Worm (Caenorhabditis elegans): ENCODE measurements around the gene B0285.3.

B0285.3 gene

ce11 chrIII:4300989-4301498, 42.1 kb downstream of the B0285.3 start, which contains the start of gene R10E4.11:
Gene R10E4.11 (minus strand): TSS chrIII:4301039.
- TF ChIP-seq cog-1 (tag; optimal IDR thresholded peaks at IDR 0.05) (no peak), tab-1 (GFP tag; IDR thresholded peaks at IDR 0.05) (no peak), klf-2 (GFP tag; conservative IDR thresholded peaks at IDR 0.05) (no peak), flt-1 (GFP tag; IDR thresholded peaks at IDR 0.05) (no peak), ztf-23 (GFP tag; IDR thresholded peaks at IDR 0.05) (no peak), T22C8.4 (GFP tag; IDR thresholded peaks at IDR 0.05) (no peak), med-1 (GFP tag; optimal IDR thresholded peaks at IDR 0.05; ENCODE audit: insufficient read depth) (no peak), ref-1 (GFP tag; conservative IDR thresholded peaks at IDR 0.05) (no peak), ztf-29 (GFP tag; IDR thresholded peaks at IDR 0.05) (no peak)

ce11 chrIII:4294153-4294862, 48.8 kb downstream of the B0285.3 start, which contains the start of the genes nth-1 and R10E4.7:
Gene nth-1 (minus strand): TSS chrIII:4294253.
Gene R10E4.7 (plus strand): TSS chrIII:4294812.
- no peak for TF ChIP-seq cog-1 (tag; optimal IDR thresholded peaks at IDR 0.05)

ce11 chrIII:4293108-4293507, 50.0 kb downstream of the B0285.3 start, which contains the start of gene R10E4.6:
Gene R10E4.6 (plus strand): TSS chrIII:4293408.
- TF ChIP-seq flt-1 (GFP tag; IDR thresholded peaks at IDR 0.05) (no peak), T22C8.4 (GFP tag; IDR thresholded peaks at IDR 0.05) (no peak), ref-1 (GFP tag; conservative IDR thresholded peaks at IDR 0.05) (no peak), cog-1 (tag; optimal IDR thresholded peaks at IDR 0.05) (no peak), klf-2 (GFP tag; conservative IDR thresholded peaks at IDR 0.05) (no peak), ztf-23 (GFP tag; IDR thresholded peaks at IDR 0.05) (no peak), med-1 (GFP tag; optimal IDR thresholded peaks at IDR 0.05; ENCODE audit: insufficient read depth) (no peak), ztf-29 (GFP tag; IDR thresholded peaks at IDR 0.05) (no peak), tab-1 (GFP tag; IDR thresholded peaks at IDR 0.05) (no peak)
